Fruit fly (Drosophila melanogaster) Kc167 (cell line): ENCODE measurements around the gene CG8420.

Source experiments
- Myc ChIP-seq: fragments of >200 bp; optimal IDR thresholded peaks from 2 replicates; lab custom pipeline; 2017; ENCODE audit warnings: missing external identifiers
- Sin3A ChIP-seq: fragments of >200 bp; optimal IDR thresholded peaks from 2 replicates; lab custom pipeline; 2018; ENCODE audit warnings: missing external identifiers
- h ChIP-seq: fragments of >200 bp; optimal IDR thresholded peaks from 3 replicates; lab custom pipeline; 2018; ENCODE audit warnings: missing external identifiers
- psq ChIP-seq: fragments of >200 bp; optimal IDR thresholded peaks from 2 replicates; lab custom pipeline; 2017; ENCODE audit warnings: missing external identifiers

dm6 chr3R:9229996-9230601 is 16.4 kb upstream of the CG8420 start:
- TF ChIP-seq Myc (no peak), Sin3A (lab: Kevin White, UChicago) (no peak), psq (lab: Kevin White, UChicago) (no peak), h (lab: Kevin White, UChicago) (no peak)
